Worm (Caenorhabditis elegans): ENCODE measurements around the gene F11A5.5.

Gene F11A5.5

ce11 chrV:16169026-16169425 is 29.1 kb upstream of the F11A5.5 start, which contains the start of gene str-111:
TSS of gene str-111 (minus strand) at chrV:16169126.
- TF ChIP-seq pha-4 (tag; optimal IDR thresholded peaks at IDR 0.05) (no peak), sptf-1 (tag; optimal IDR thresholded peaks at IDR 0.05) (no peak)

- TF ChIP-seq unc-39 (tag; optimal IDR thresholded peaks at IDR 0.05) (no peak), hlh-1 (tag; optimal IDR thresholded peaks at IDR 0.05) (no peak)
These were observed 26.4 kb upstream of the F11A5.5 start, which contains the start of gene K05D4.9 for ce11 chrV:16171721-16172120. TSS of gene K05D4.9 (minus strand) at chrV:16171821.

- TF ChIP-seq cnd-1 (tag; optimal IDR thresholded peaks at IDR 0.05) = no peak
- TF ChIP-seq ceh-39 (tag; optimal IDR thresholded peaks at IDR 0.05) = no peak
- TF ChIP-seq mls-2 (tag; optimal IDR thresholded peaks at IDR 0.05) = no peak
- TF ChIP-seq blmp-1 (tag; optimal IDR thresholded peaks at IDR 0.05) = no peak
- TF ChIP-seq lin-32 (GFP tag; optimal IDR thresholded peaks at IDR 0.05) = no peak
- no peak for TF ChIP-seq ces-1 (GFP tag; optimal IDR thresholded peaks at IDR 0.05)
- TF ChIP-seq mep-1 (tag; optimal IDR thresholded peaks at IDR 0.05) = no peak
- TF ChIP-seq pha-4 (tag; optimal IDR thresholded peaks at IDR 0.05) = no peak
- TF ChIP-seq ceh-83 (GFP tag; optimal IDR thresholded peaks at IDR 0.05) = no peak
- TF ChIP-seq bed-3 (GFP tag; optimal IDR thresholded peaks at IDR 0.05) = no peak
- TF ChIP-seq ceh-43 (GFP tag; optimal IDR thresholded peaks at IDR 0.05) = no peak
- no peak for TF ChIP-seq nhr-2 (tag; optimal IDR thresholded peaks at IDR 0.05)
- no peak for TF ChIP-seq lin-13 (tag; optimal IDR thresholded peaks at IDR 0.05)
- no peak for TF ChIP-seq unc-39 (tag; optimal IDR thresholded peaks at IDR 0.05)
- no peak for TF ChIP-seq nhr-237 (tag; optimal IDR thresholded peaks at IDR 0.05)
- no peak for TF ChIP-seq lsy-2 (tag; optimal IDR thresholded peaks at IDR 0.05)
- no peak for TF ChIP-seq nhr-12 (tag; optimal IDR thresholded peaks at IDR 0.05)
These were observed 24.0 kb upstream of the F11A5.5 start for ce11 chrV:16174109-16174508.

ce11 chrV:16175227-16175626 is 22.9 kb upstream of the F11A5.5 start:
- TF ChIP-seq unc-120 (tag; optimal IDR thresholded peaks at IDR 0.05; ENCODE audit: poor library complexity, severe bottlenecking) (no peak), flh-1 (GFP tag; optimal IDR thresholded peaks at IDR 0.05) (no peak), elt-1 (tag; optimal IDR thresholded peaks at IDR 0.05; ENCODE audit: borderline replicate concordance, insufficient read depth) (no peak), nhr-2 (tag; optimal IDR thresholded peaks at IDR 0.05) (no peak), nhr-12 (tag; optimal IDR thresholded peaks at IDR 0.05) (no peak), nhr-28 (tag; optimal IDR thresholded peaks at IDR 0.05) (no peak), nhr-237 (tag; optimal IDR thresholded peaks at IDR 0.05) (no peak), lsy-2 (tag; optimal IDR thresholded peaks at IDR 0.05) (no peak), sptf-1 (tag; optimal IDR thresholded peaks at IDR 0.05) (no peak), nhr-76 (tag; optimal IDR thresholded peaks at IDR 0.05) (no peak), unc-62 (GFP tag; optimal IDR thresholded peaks at IDR 0.05) (no peak), lin-13 (tag; optimal IDR thresholded peaks at IDR 0.05) (no peak)

- no peak for TF ChIP-seq snpc-4 (tag; optimal IDR thresholded peaks at IDR 0.05)
- no peak for TF ChIP-seq ceh-39 (tag; optimal IDR thresholded peaks at IDR 0.05)
- TF ChIP-seq zip-8 (tag; optimal IDR thresholded peaks at IDR 0.05) = no peak
- TF ChIP-seq ztf-11 (tag; optimal IDR thresholded peaks at IDR 0.05) = no peak
- TF ChIP-seq nhr-28 (tag; optimal IDR thresholded peaks at IDR 0.05) = no peak
- TF ChIP-seq nhr-76 (tag; optimal IDR thresholded peaks at IDR 0.05) = no peak
- no peak for TF ChIP-seq elt-3 (tag; optimal IDR thresholded peaks at IDR 0.05)
- TF ChIP-seq nhr-2 (tag; optimal IDR thresholded peaks at IDR 0.05) = no peak
- no peak for TF ChIP-seq drap-1 (GFP tag; optimal IDR thresholded peaks at IDR 0.05)
- no peak for TF ChIP-seq lsy-2 (tag; optimal IDR thresholded peaks at IDR 0.05)
- TF ChIP-seq elt-1 (tag; optimal IDR thresholded peaks at IDR 0.05; ENCODE audit: borderline replicate concordance, insufficient read depth) = no peak
- no peak for TF ChIP-seq sem-2 (GFP tag; optimal IDR thresholded peaks at IDR 0.05)
- TF ChIP-seq blmp-1 (tag; optimal IDR thresholded peaks at IDR 0.05) = no peak
- no peak for TF ChIP-seq nhr-237 (tag; optimal IDR thresholded peaks at IDR 0.05)
- TF ChIP-seq sptf-1 (tag; optimal IDR thresholded peaks at IDR 0.05) = no peak
- TF ChIP-seq bed-3 (GFP tag; optimal IDR thresholded peaks at IDR 0.05) = no peak
- TF ChIP-seq mep-1 (tag; optimal IDR thresholded peaks at IDR 0.05) = no peak
- TF ChIP-seq ces-1 (GFP tag; optimal IDR thresholded peaks at IDR 0.05) = no peak
- TF ChIP-seq unc-62 (GFP tag; optimal IDR thresholded peaks at IDR 0.05) = no peak
These were observed 22.4 kb upstream of the F11A5.5 start, which contains the start of gene cyp-33D1 for ce11 chrV:16175757-16176156. TSS of gene cyp-33D1 (minus strand) at chrV:16175857.
